Worm (Caenorhabditis elegans): ENCODE measurements around the gene R12B2.3.

DNA sequence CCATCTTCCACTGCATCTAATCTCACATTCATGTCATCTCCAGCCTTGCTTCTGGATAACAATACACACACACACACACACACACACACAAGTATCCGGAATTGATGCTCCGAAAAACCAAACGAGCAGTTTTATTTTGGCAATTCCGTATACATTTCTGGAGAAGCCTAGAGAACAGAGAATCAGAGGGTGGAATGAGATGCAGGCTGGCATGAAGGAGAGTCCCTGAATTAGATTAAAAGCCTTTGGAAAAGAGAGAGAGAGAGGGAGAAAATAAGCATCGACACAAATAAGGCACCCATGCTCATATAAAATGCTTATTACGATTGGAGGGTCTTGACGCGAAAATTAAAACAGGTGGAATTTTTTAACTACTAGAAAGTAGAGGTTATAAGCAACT lies 44.7 kb upstream of the R12B2.3 start:
- TF ChIP-seq snpc-4 (GFP tag; optimal IDR thresholded peaks at IDR 0.05), result no peak
- no peak for TF ChIP-seq snpc-4 (tag; optimal IDR thresholded peaks at IDR 0.05)
- no peak for TF ChIP-seq efl-1 (GFP tag; optimal IDR thresholded peaks at IDR 0.05)
- no peak for TF ChIP-seq Y95B8A.8 (GFP tag; IDR thresholded peaks at IDR 0.05)
- no peak for TF ChIP-seq C17E4.6 (GFP tag; IDR thresholded peaks at IDR 0.05)
- no peak for TF ChIP-seq nhr-90 (tag; optimal IDR thresholded peaks at IDR 0.05)
- TF ChIP-seq hlh-26 (GFP tag; conservative IDR thresholded peaks at IDR 0.05), result no peak
- TF ChIP-seq mxl-1 (tag; optimal IDR thresholded peaks at IDR 0.05), result no peak
- TF ChIP-seq B0019.2 (GFP tag; conservative IDR thresholded peaks at IDR 0.05), result no peak

Measured in whole organism, young adult.